Worm (Caenorhabditis elegans) whole organism, L4 larva: Measurements from ENCODE around the gene Y77E11A.7.

Experiments used
- D1046.2 ChIP-seq: fragments of 200-800 bp; sonication (Bioruptor generic); IDR thresholded peaks from 2 replicates; pipeline ENCODE4 v1.3.6; 2022; ENCODE audit warnings: missing genetic modification characterization, missing compliant biosample characterization
- F26F4.8 ChIP-seq: fragments of 200-800 bp; sonication (Bioruptor generic); conservative IDR thresholded peaks from 2 replicates; pipeline ENCODE4 v1.3.6; 2022; ENCODE audit warnings: missing genetic modification characterization, missing compliant biosample characterization
- F44E2.7 ChIP-seq: fragments of 200-800 bp; sonication (Bioruptor generic); IDR thresholded peaks from 2 replicates; pipeline ENCODE4 v2.1.2; 2022; ENCODE audit warnings: missing genetic modification characterization, missing compliant biosample characterization
- R02D3.7 ChIP-seq: fragments of 150-350 bp; sonication (generic microtip); optimal IDR thresholded peaks from 3 replicates; lab custom pipeline; 2014; ENCODE audit warnings: missing biosample characterization, missing genetic modification characterization
- T20F7.1 ChIP-seq: fragments of 200-800 bp; sonication (Bioruptor generic); optimal IDR thresholded peaks from 2 replicates; lab custom pipeline; 2018; ENCODE audit warnings: mild to moderate bottlenecking, missing genetic modification characterization, missing compliant biosample characterization
- Y105C5A.15 ChIP-seq: fragments of 200-800 bp; sonication (Bioruptor generic); IDR thresholded peaks from 2 replicates; pipeline ENCODE4 v1.3.6; 2022; ENCODE audit warnings: missing genetic modification characterization, missing compliant biosample characterization
- Y5F2A.4 ChIP-seq: fragments of 200-800 bp; sonication (Bioruptor generic); optimal IDR thresholded peaks from 2 replicates; lab custom pipeline; 2018; ENCODE audit warnings: mild to moderate bottlenecking, missing genetic modification characterization, missing compliant biosample characterization
- arid-1 ChIP-seq: fragments of 200-800 bp; sonication (Bioruptor generic); conservative IDR thresholded peaks from 2 replicates; pipeline ENCODE4 v1.3.6; 2022; ENCODE audit warnings: missing genetic modification reagents, missing genetic modification characterization, missing compliant biosample characterization
- attf-4 ChIP-seq: sonication (generic microtip); optimal IDR thresholded peaks from 3 replicates; lab custom pipeline; 2017; ENCODE audit warnings: missing biosample characterization, missing genetic modification characterization
- ceh-28 ChIP-seq: fragments of 150-350 bp; optimal IDR thresholded peaks from 2 replicates; lab custom pipeline; 2014; ENCODE audit warnings: missing biosample characterization, missing genetic modification reagents, missing genetic modification characterization
- ceh-62 ChIP-seq: sonication (generic microtip); optimal IDR thresholded peaks from 2 replicates; lab custom pipeline; 2017; ENCODE audit warnings: missing biosample characterization, missing genetic modification characterization
- ces-1 ChIP-seq: fragments of 150-350 bp; sonication (generic microtip); optimal IDR thresholded peaks from 4 replicates; lab custom pipeline; 2014; ENCODE audit warnings: missing biosample characterization, missing genetic modification reagents, missing genetic modification characterization
- cey-2 ChIP-seq: sonication (generic microtip); optimal IDR thresholded peaks from 3 replicates; lab custom pipeline; 2017; ENCODE audit warnings: missing genetic modification characterization, mild to moderate bottlenecking, missing compliant biosample characterization, antibody characterized with exemption, borderline replicate concordance; ENCODE audit not compliant: insufficient read depth
- daf-16 ChIP-seq, 3 experiments: sonication (generic microtip); optimal IDR thresholded peaks; 2 replicates each; lab custom pipeline; 2016 to 2017; ENCODE audit warnings: missing genetic modification characterization in 3 of 3, missing genetic modification reagents in 3 of 3, mild to moderate bottlenecking in 2 of 3, missing compliant biosample characterization in 2 of 3, missing biosample characterization in 1 of 3, moderate library complexity in 1 of 3
- dmd-6 ChIP-seq: fragments of 200-800 bp; sonication (Bioruptor generic); IDR thresholded peaks from 2 replicates; pipeline ENCODE4 v1.3.6; 2022; ENCODE audit warnings: missing genetic modification reagents, missing genetic modification characterization, missing compliant biosample characterization
- dmd-9 ChIP-seq: fragments of 200-800 bp; sonication (Bioruptor generic); IDR thresholded peaks from 2 replicates; pipeline ENCODE4 v1.3.6; 2022; ENCODE audit warnings: missing genetic modification reagents, missing genetic modification characterization, missing compliant biosample characterization
- dve-1 ChIP-seq: sonication (generic microtip); optimal IDR thresholded peaks from 2 replicates; lab custom pipeline; 2017; ENCODE audit warnings: antibody characterized with exemption, mild to moderate bottlenecking, missing genetic modification characterization, missing compliant biosample characterization; ENCODE audit not compliant: insufficient read depth
- hlh-11 ChIP-seq: fragments of 200-800 bp; sonication (Bioruptor generic); optimal IDR thresholded peaks from 2 replicates; lab custom pipeline; 2018; ENCODE audit warnings: mild to moderate bottlenecking, missing genetic modification characterization, missing compliant biosample characterization
- hlh-30 ChIP-seq: sonication (generic microtip); optimal IDR thresholded peaks from 2 replicates; lab custom pipeline; 2017; ENCODE audit warnings: antibody characterized with exemption, mild to moderate bottlenecking, missing genetic modification characterization, missing compliant biosample characterization; ENCODE audit not compliant: insufficient read depth
- hmg-1.1 ChIP-seq: fragments of 200-800 bp; sonication (Bioruptor generic); IDR thresholded peaks from 2 replicates; pipeline ENCODE4 v1.3.6; 2022; ENCODE audit warnings: missing genetic modification reagents, missing genetic modification characterization, missing compliant biosample characterization
- jun-1 ChIP-seq: fragments of 150-350 bp; optimal IDR thresholded peaks from 2 replicates; lab custom pipeline; 2014; ENCODE audit warnings: missing biosample characterization, missing genetic modification reagents, missing genetic modification characterization
- lim-7 ChIP-seq: fragments of 200-800 bp; sonication (Bioruptor generic); IDR thresholded peaks from 2 replicates; pipeline ENCODE4 v1.3.6; 2022; ENCODE audit warnings: missing genetic modification characterization, missing compliant biosample characterization
- lin-1 ChIP-seq: fragments of 200-800 bp; sonication (Bioruptor generic); IDR thresholded peaks from 2 replicates; pipeline ENCODE4 v1.3.6; 2022; ENCODE audit warnings: missing genetic modification reagents, missing genetic modification characterization, missing compliant biosample characterization
- lin-29 ChIP-seq: fragments of 200-800 bp; sonication (Bioruptor generic); IDR thresholded peaks from 2 replicates; pipeline ENCODE4 v1.3.6; 2022; ENCODE audit warnings: missing genetic modification reagents, missing genetic modification characterization, missing compliant biosample characterization
- lin-38 ChIP-seq: fragments of 200-800 bp; sonication (Bioruptor generic); IDR thresholded peaks from 2 replicates; pipeline ENCODE4 v1.3.6; 2022; ENCODE audit warnings: missing genetic modification reagents, missing genetic modification characterization, missing compliant biosample characterization
- lin-39 ChIP-seq: fragments of 150-350 bp; optimal IDR thresholded peaks from 2 replicates; lab custom pipeline; 2014; ENCODE audit warnings: missing biosample characterization, missing genetic modification reagents, missing genetic modification characterization
- lsy-2 ChIP-seq, 2 experiments: fragments of 150-350 bp in 1 of 2; sonication (generic microtip) in 1 of 2; optimal IDR thresholded peaks; 2 replicates each; lab custom pipeline; 2014 to 2017; ENCODE audit warnings: missing biosample characterization in 2 of 2, missing genetic modification characterization in 2 of 2
- madf-5 ChIP-seq, 2 experiments: fragments of 200-800 bp; sonication (Bioruptor generic); IDR thresholded peaks; 2 replicates each; pipeline ENCODE4 v1.3.6; 2022; ENCODE audit warnings: missing compliant biosample characterization in 2 of 2, missing genetic modification characterization in 2 of 2
- mdl-1 ChIP-seq, 2 experiments: fragments of 150-350 bp in 1 of 2; sonication (generic microtip) in 1 of 2; optimal IDR thresholded peaks; 2 replicates each; lab custom pipeline; 2014 to 2017; ENCODE audit warnings: missing biosample characterization in 2 of 2, missing genetic modification characterization in 2 of 2
- mep-1 ChIP-seq: fragments of 150-350 bp; sonication (generic microtip); optimal IDR thresholded peaks from 3 replicates; lab custom pipeline; 2014; ENCODE audit warnings: missing biosample characterization, missing genetic modification characterization
- mes-2 ChIP-seq: sonication (generic microtip); optimal IDR thresholded peaks from 2 replicates; lab custom pipeline; 2016; ENCODE audit warnings: missing genotype, mild to moderate bottlenecking, missing genetic modification characterization, missing compliant biosample characterization; ENCODE audit not compliant: poor library complexity, severe bottlenecking
- mxl-2 ChIP-seq: fragments of 200-800 bp; sonication (Bioruptor generic); conservative IDR thresholded peaks from 2 replicates; pipeline ENCODE4 v1.3.6; 2022; ENCODE audit warnings: missing genetic modification reagents, missing genetic modification characterization, missing compliant biosample characterization
- mxl-3 ChIP-seq: fragments of 200-800 bp; sonication (Bioruptor generic); optimal IDR thresholded peaks from 2 replicates; lab custom pipeline; 2018; ENCODE audit warnings: mild to moderate bottlenecking, missing genetic modification characterization, missing compliant biosample characterization
- nhr-102 ChIP-seq: sonication (generic microtip); optimal IDR thresholded peaks from 2 replicates; lab custom pipeline; 2016; ENCODE audit warnings: mild to moderate bottlenecking, missing genetic modification characterization, moderate library complexity, missing compliant biosample characterization
- nhr-28 ChIP-seq: fragments of 150-350 bp; optimal IDR thresholded peaks from 2 replicates; lab custom pipeline; 2014; ENCODE audit warnings: missing biosample characterization, missing genetic modification characterization
- nhr-41 ChIP-seq: fragments of 200-800 bp; sonication (Bioruptor generic); IDR thresholded peaks from 2 replicates; pipeline ENCODE4 v1.3.6; 2022; ENCODE audit warnings: missing genetic modification reagents, missing genetic modification characterization, missing compliant biosample characterization
- nhr-48 ChIP-seq: sonication (generic microtip); optimal IDR thresholded peaks from 2 replicates; lab custom pipeline; 2016; ENCODE audit warnings: mild to moderate bottlenecking, missing genetic modification characterization, missing compliant biosample characterization
- nhr-6 ChIP-seq: fragments of 150-350 bp; optimal IDR thresholded peaks from 2 replicates; lab custom pipeline; 2014; ENCODE audit warnings: missing biosample characterization, missing genetic modification characterization
- nhr-77 ChIP-seq: fragments of 150-350 bp; optimal IDR thresholded peaks from 2 replicates; lab custom pipeline; 2014; ENCODE audit warnings: missing biosample characterization, missing genetic modification characterization
- php-3 ChIP-seq: fragments of 200-800 bp; sonication (Bioruptor generic); IDR thresholded peaks from 2 replicates; pipeline ENCODE4 v1.3.6; 2022; ENCODE audit warnings: missing genetic modification reagents, missing genetic modification characterization, missing compliant biosample characterization
- pqm-1 ChIP-seq: sonication (generic microtip); optimal IDR thresholded peaks from 2 replicates; lab custom pipeline; 2017; ENCODE audit warnings: missing biosample characterization, missing genetic modification characterization
- rbr-2 ChIP-seq: sonication (generic microtip); optimal IDR thresholded peaks from 2 replicates; lab custom pipeline; 2016; ENCODE audit warnings: missing genotype, missing genetic modification characterization, missing compliant biosample characterization
- sdz-12 ChIP-seq: fragments of 200-800 bp; sonication (Bioruptor generic); optimal IDR thresholded peaks from 2 replicates; lab custom pipeline; 2018; ENCODE audit warnings: mild to moderate bottlenecking, missing genetic modification characterization, missing compliant biosample characterization
- set-16 ChIP-seq: fragments of 200-800 bp; sonication (Bioruptor generic); IDR thresholded peaks from 2 replicates; pipeline ENCODE4 v1.3.6; 2022; ENCODE audit warnings: missing genetic modification reagents, missing genetic modification characterization, missing compliant biosample characterization
- skn-1 ChIP-seq: fragments of 150-350 bp; optimal IDR thresholded peaks from 2 replicates; lab custom pipeline; 2014; ENCODE audit warnings: missing biosample characterization, missing genetic modification characterization
- snpc-4 ChIP-seq: fragments of 150-350 bp; optimal IDR thresholded peaks from 2 replicates; lab custom pipeline; 2014; ENCODE audit warnings: missing biosample characterization, missing genetic modification characterization
- tra-1 ChIP-seq: fragments of 200-800 bp; sonication (Bioruptor generic); IDR thresholded peaks from 2 replicates; pipeline ENCODE4 v1.3.6; 2022; ENCODE audit warnings: missing genetic modification reagents, missing genetic modification characterization, missing compliant biosample characterization
- unc-130 ChIP-seq: sonication (generic microtip); optimal IDR thresholded peaks from 2 replicates; lab custom pipeline; 2016; ENCODE audit warnings: missing genetic modification reagents, missing genetic modification characterization, missing compliant biosample characterization
- unc-62 ChIP-seq, 3 experiments: fragments of 150-350 bp in 1 of 3; sonication (generic microtip); optimal IDR thresholded peaks in 2 of 3; peaks in 1 of 3; 1 replicate in 1 of 3; 2 replicates in 2 of 3; lab custom pipeline; 2014 to 2017; ENCODE audit warnings: missing biosample characterization in 3 of 3, missing genetic modification characterization in 3 of 3, missing genetic modification reagents in 3 of 3, missing genotype in 1 of 3
- ztf-7 ChIP-seq: fragments of 150-350 bp; optimal IDR thresholded peaks from 2 replicates; lab custom pipeline; 2014; ENCODE audit warnings: missing biosample characterization, missing genetic modification characterization

Y77E11A.7 gene

DNA sequence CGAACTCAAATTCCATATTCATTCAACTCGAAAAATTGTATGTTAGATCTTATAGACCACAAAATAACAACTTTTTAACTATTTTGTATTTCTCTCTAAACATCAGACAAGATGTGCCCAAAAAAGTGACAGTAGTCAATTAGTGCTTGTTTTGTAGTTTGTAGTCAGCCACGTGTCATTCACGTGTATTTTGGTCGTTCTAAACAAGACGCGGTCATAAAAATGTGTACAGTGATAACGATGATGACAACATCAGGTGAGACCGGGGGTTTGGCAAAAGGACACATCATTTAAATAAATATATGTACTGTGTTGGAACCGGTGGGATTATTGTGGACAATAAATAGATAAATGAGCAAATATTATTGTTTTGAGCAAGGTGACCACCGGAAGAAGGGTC lies 34.5 kb upstream of the Y77E11A.7 start:
- TF ChIP-seq nhr-48 (tag; lab: Kevin White, UChicago), result peak; percentile 80
- peak; percentile 60 for TF ChIP-seq mes-2 (tag; lab: Kevin White, UChicago)
- no peak for TF ChIP-seq snpc-4 (tag; lab: Kevin White, UChicago)
- TF ChIP-seq dve-1, result peak; percentile 92
- TF ChIP-seq daf-16 (GFP tag; optimal IDR thresholded peaks at IDR 0.05; lab: Kevin White, UChicago), result peak in 1 of 2 experiments; percentile 22
- TF ChIP-seq daf-16 (tag; optimal IDR thresholded peaks at IDR 0.05; lab: Kevin White, UChicago), result peak; percentile 98
- TF ChIP-seq hlh-11 (tag; lab: Kevin White, UChicago), result peak; percentile 90
- no peak for TF ChIP-seq F26F4.8 (GFP tag; lab: Robert Waterston, UW)
- no peak for TF ChIP-seq lim-7
- peak; percentile 28; the same call in 1 of the 2 replicates for TF ChIP-seq lin-1 (GFP tag; lab: Robert Waterston, UW)
- TF ChIP-seq arid-1 (GFP tag; lab: Robert Waterston, UW), result no peak
- TF ChIP-seq jun-1 (tag; lab: Kevin White, UChicago), result no peak
- TF ChIP-seq lin-38, result peak; percentile 31; the same call in 1 of the 2 replicates
- TF ChIP-seq dmd-9 (GFP tag; lab: Robert Waterston, UW), result no peak
- TF ChIP-seq mep-1 (tag; lab: Kevin White, UChicago), result peak; percentile 56
- TF ChIP-seq cey-2 (tag; lab: Kevin White, UChicago), result peak; percentile 2
- TF ChIP-seq rbr-2, result peak; percentile 33
- TF ChIP-seq unc-130, result no peak
- peak; percentile 28 for TF ChIP-seq nhr-6
- TF ChIP-seq lsy-2 (tag; optimal IDR thresholded peaks at IDR 0.05; lab: Kevin White, UChicago), result peak in 1 of 2 experiments; percentile 53
- TF ChIP-seq tra-1 (GFP tag; lab: Robert Waterston, UW), result peak; percentile 32; the same call in 1 of the 2 replicates
- TF ChIP-seq madf-5 (GFP tag; IDR thresholded peaks at IDR 0.05; lab: Robert Waterston, UW), result no peak
- TF ChIP-seq sdz-12, result no peak
- TF ChIP-seq attf-4 (tag; lab: Kevin White, UChicago), result no peak
- peak; percentile 64 for TF ChIP-seq T20F7.1 (GFP tag; lab: Kevin White, UChicago)
- peak; percentile 17 for TF ChIP-seq pqm-1
- TF ChIP-seq mxl-2 (GFP tag; lab: Robert Waterston, UW), result peak; percentile 97
- TF ChIP-seq ztf-7 (tag; lab: Kevin White, UChicago), result no peak
- peak; percentile 29 for TF ChIP-seq nhr-77 (tag; lab: Kevin White, UChicago)
- 0 out of 2 replicates have a peak, but pooled peaks have one; percentile 11 for TF ChIP-seq hmg-1.1 (GFP tag; lab: Robert Waterston, UW)
- TF ChIP-seq mdl-1 (tag; optimal IDR thresholded peaks at IDR 0.05; lab: Kevin White, UChicago), result peak in 1 of 2 experiments; percentile 74
- no peak for TF ChIP-seq nhr-41
- no peak for TF ChIP-seq F44E2.7
- TF ChIP-seq mxl-3 (GFP tag; lab: Kevin White, UChicago), result peak; percentile 80
- TF ChIP-seq Y5F2A.4, result no peak
- peak; percentile 85 for TF ChIP-seq php-3
- no peak for TF ChIP-seq ces-1
- no peak for TF ChIP-seq ceh-28
- peak; percentile 90 for TF ChIP-seq nhr-102
- TF ChIP-seq lin-39 (tag; lab: Kevin White, UChicago), result no peak
- no peak for TF ChIP-seq set-16
- peak; percentile 86 for TF ChIP-seq hlh-30 (tag; lab: Kevin White, UChicago)
- no peak for TF ChIP-seq skn-1 (tag; lab: Kevin White, UChicago)
- TF ChIP-seq D1046.2 (GFP tag; lab: Robert Waterston, UW), result no peak
- peak; percentile 98 for TF ChIP-seq nhr-28 (tag; lab: Kevin White, UChicago)
- TF ChIP-seq lin-29 (GFP tag; lab: Robert Waterston, UW), result no peak
- peak in 1 of 2 experiments; percentile 99 for TF ChIP-seq unc-62 (GFP tag; optimal IDR thresholded peaks at IDR 0.05 in 1 of 2; lab: Kevin White, UChicago)
- TF ChIP-seq unc-62 (tag; optimal IDR thresholded peaks at IDR 0.05; lab: Kevin White, UChicago), result no peak
- no peak for TF ChIP-seq Y105C5A.15 (GFP tag; lab: Robert Waterston, UW)
- peak; percentile 95 for TF ChIP-seq dmd-6 (GFP tag; lab: Robert Waterston, UW)
- TF ChIP-seq ceh-62 (tag; lab: Kevin White, UChicago), result no peak
- no peak for TF ChIP-seq R02D3.7 (tag; lab: Kevin White, UChicago)
